Worm (Caenorhabditis elegans) whole organism, midembryonic: ENCODE results near the gene C28D4.10.

Source experiments
- T22C8.4 ChIP-seq: fragments of 200-800 bp; sonication (Bioruptor generic); IDR thresholded peaks from 2 replicates; pipeline ENCODE4 v1.3.6; 2022; ENCODE audit warnings: missing genetic modification characterization, missing compliant biosample characterization
- flt-1 ChIP-seq: fragments of 200-800 bp; sonication (Bioruptor generic); IDR thresholded peaks from 2 replicates; pipeline ENCODE4 v1.3.6; 2022; ENCODE audit warnings: missing genetic modification characterization, missing compliant biosample characterization
- klf-2 ChIP-seq: fragments of 200-800 bp; sonication (Bioruptor generic); conservative IDR thresholded peaks from 2 replicates; pipeline ENCODE4 v1.3.6; 2022; ENCODE audit warnings: missing genetic modification reagents, missing genetic modification characterization, missing compliant biosample characterization
- med-1 ChIP-seq: sonication (generic microtip); optimal IDR thresholded peaks from 2 replicates; lab custom pipeline; 2017; ENCODE audit warnings: missing genetic modification characterization, mild to moderate bottlenecking, missing compliant biosample characterization, antibody characterized with exemption, missing genetic modification reagents; ENCODE audit not compliant: insufficient read depth
- ref-1 ChIP-seq: fragments of 200-800 bp; sonication (Bioruptor generic); conservative IDR thresholded peaks from 2 replicates; pipeline ENCODE4 v1.3.6; 2022; ENCODE audit warnings: missing genetic modification reagents, missing genetic modification characterization, missing compliant biosample characterization
- tab-1 ChIP-seq: fragments of 200-800 bp; sonication (Bioruptor generic); IDR thresholded peaks from 2 replicates; pipeline ENCODE4 v1.3.6; 2022; ENCODE audit warnings: missing genetic modification characterization, missing compliant biosample characterization
- ztf-23 ChIP-seq: fragments of 200-800 bp; sonication (Bioruptor generic); IDR thresholded peaks from 2 replicates; pipeline ENCODE4 v1.3.6; 2022; ENCODE audit warnings: missing genetic modification reagents, missing genetic modification characterization, missing compliant biosample characterization
- ztf-29 ChIP-seq: fragments of 200-800 bp; sonication (Bioruptor generic); IDR thresholded peaks from 2 replicates; pipeline ENCODE4 v1.3.6; 2022; ENCODE audit warnings: missing genetic modification reagents, missing genetic modification characterization, missing compliant biosample characterization

- TF ChIP-seq klf-2 (GFP tag; lab: Robert Waterston, UW) (no peak), ztf-29 (no peak), flt-1 (no peak), T22C8.4 (GFP tag; lab: Robert Waterston, UW) (no peak), ztf-23 (GFP tag; lab: Robert Waterston, UW) (no peak), tab-1 (GFP tag; lab: Robert Waterston, UW) (no peak), med-1 (GFP tag; lab: Kevin White, UChicago) (no peak), ref-1 (no peak)
These were observed 19.1 kb downstream of the C28D4.10 start, which contains the start of gene nhr-97 for ce11 chrIV:9757425-9757740.
